Worm (Caenorhabditis elegans) whole organism, L4/young adult: ENCODE data around the gene oig-2.

ENCODE experiments used
- dao-5 ChIP-seq: sonication (generic microtip); optimal IDR thresholded peaks from 2 replicates; lab custom pipeline; 2016; ENCODE audit warnings: missing genotype, missing genetic modification characterization, moderate library complexity, missing compliant biosample characterization
- him-1 ChIP-seq: sonication (generic microtip); optimal IDR thresholded peaks from 2 replicates; lab custom pipeline; 2016; ENCODE audit warnings: missing genotype, missing genetic modification reagents, missing genetic modification characterization, missing compliant biosample characterization

DNA sequence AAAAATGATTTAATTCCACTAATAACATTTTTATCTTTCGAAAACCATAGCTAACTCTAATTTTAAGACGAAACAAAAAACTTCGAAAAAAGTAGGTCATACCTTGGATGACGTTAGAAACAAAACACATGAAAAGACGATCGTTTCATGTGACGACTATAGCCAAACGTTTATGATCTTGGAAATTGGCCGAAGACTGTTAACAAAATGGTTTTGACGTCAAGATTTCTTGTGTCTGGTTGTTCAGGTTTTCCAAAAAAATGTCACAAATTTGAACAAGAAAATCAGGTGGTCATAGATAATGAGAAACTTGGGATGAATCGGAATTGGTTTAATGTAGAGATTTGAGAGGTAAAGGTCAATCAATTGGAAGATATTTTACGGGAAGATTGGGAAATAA, 4.7 kb downstream of the oig-2 start:
- TF ChIP-seq him-1 (tag; lab: Kevin White, UChicago), result no peak
- TF ChIP-seq dao-5 (tag; lab: Kevin White, UChicago), result no peak
